Worm (Caenorhabditis elegans) whole organism, L1 larva: ENCODE data around the gene glo-4.

Experiments
- F16B12.6 ChIP-seq: fragments of 150-350 bp; optimal IDR thresholded peaks from 2 replicates; lab custom pipeline; 2014; ENCODE audit warnings: missing biosample characterization, missing genetic modification characterization
- ama-1 ChIP-seq: fragments of 150-350 bp; optimal IDR thresholded peaks from 2 replicates; lab custom pipeline; 2014
- ceh-82 ChIP-seq, 3 experiments: fragments of 150-350 bp in 1 of 3; sonication (generic microtip) in 2 of 3; optimal IDR thresholded peaks; 2 replicates each; lab custom pipeline; 2014 to 2017; ENCODE audit warnings: missing biosample characterization in 3 of 3, missing genetic modification characterization in 3 of 3
- ces-1 ChIP-seq: fragments of 150-350 bp; optimal IDR thresholded peaks from 2 replicates; lab custom pipeline; 2014; ENCODE audit warnings: missing biosample characterization, missing genetic modification reagents, missing genetic modification characterization
- dpl-1 ChIP-seq, 3 experiments: fragments of 150-350 bp in 2 of 3; sonication (generic microtip) in 1 of 3; optimal IDR thresholded peaks; 2 replicates each; lab custom pipeline; 2014 to 2017; ENCODE audit warnings: missing biosample characterization in 3 of 3, missing genetic modification characterization in 3 of 3, missing genetic modification reagents in 3 of 3
- elt-2 ChIP-seq: sonication (generic microtip); optimal IDR thresholded peaks from 2 replicates; lab custom pipeline; 2016; ENCODE audit warnings: missing genetic modification characterization, mild to moderate bottlenecking, inconsistent platforms, missing compliant biosample characterization, missing genetic modification reagents
- fkh-10 ChIP-seq: sonication (generic microtip); optimal IDR thresholded peaks from 2 replicates; lab custom pipeline; 2017; ENCODE audit warnings: missing biosample characterization, missing genetic modification reagents, missing genetic modification characterization
- nhr-20 ChIP-seq: sonication (generic microtip); optimal IDR thresholded peaks from 2 replicates; lab custom pipeline; 2016; ENCODE audit warnings: mild to moderate bottlenecking, missing genetic modification characterization, missing compliant biosample characterization
- nhr-237 ChIP-seq: fragments of 150-350 bp; optimal IDR thresholded peaks from 2 replicates; lab custom pipeline; 2014; ENCODE audit warnings: missing biosample characterization, missing genetic modification characterization
- nhr-76 ChIP-seq: sonication (generic microtip); optimal IDR thresholded peaks from 2 replicates; lab custom pipeline; 2017; ENCODE audit warnings: missing biosample characterization, missing genetic modification characterization
- nhr-77 ChIP-seq: fragments of 150-350 bp; optimal IDR thresholded peaks from 2 replicates; lab custom pipeline; 2014; ENCODE audit warnings: missing biosample characterization, missing genetic modification characterization
- pqm-1 ChIP-seq: sonication (generic microtip); optimal IDR thresholded peaks from 3 replicates; lab custom pipeline; 2017; ENCODE audit warnings: missing biosample characterization, missing genetic modification characterization
- snpc-4 ChIP-seq: fragments of 150-350 bp; optimal IDR thresholded peaks from 2 replicates; lab custom pipeline; 2014; ENCODE audit warnings: missing biosample characterization, missing genetic modification characterization
- unc-62 ChIP-seq: fragments of 150-350 bp; optimal IDR thresholded peaks from 2 replicates; lab custom pipeline; 2014; ENCODE audit warnings: missing biosample characterization, missing genetic modification reagents, missing genetic modification characterization

ce11 chrV:9273587-9273986 is 30.6 kb upstream of the glo-4 start:
- peak; percentile 60 for TF ChIP-seq snpc-4 (tag; lab: Kevin White, UChicago)
- no peak for TF ChIP-seq pqm-1
- TF ChIP-seq nhr-76 (tag; lab: Kevin White, UChicago), result no peak
- TF ChIP-seq ama-1 (lab: Kevin White, UChicago), result no peak
- TF ChIP-seq nhr-237 (tag; lab: Kevin White, UChicago), result no peak
- TF ChIP-seq nhr-20 (tag; lab: Kevin White, UChicago), result peak; percentile 81
- TF ChIP-seq dpl-1 (GFP tag; optimal IDR thresholded peaks at IDR 0.05; lab: Kevin White, UChicago), result peak in 1 of 3 experiments; percentile 30
- TF ChIP-seq fkh-10, result peak; percentile 58
- TF ChIP-seq unc-62 (GFP tag; lab: Kevin White, UChicago), result no peak
- no peak for TF ChIP-seq elt-2 (tag; lab: Kevin White, UChicago)
- peak; percentile 50 for TF ChIP-seq nhr-77
- peak; percentile 15 to 83 (median 66) for TF ChIP-seq ceh-82 (tag; optimal IDR thresholded peaks at IDR 0.05; lab: Kevin White, UChicago)
- no peak for TF ChIP-seq ces-1
- no peak for TF ChIP-seq F16B12.6
